Fruit fly (Drosophila melanogaster): ENCODE measurements around the gene Ada1-2.

DNA sequence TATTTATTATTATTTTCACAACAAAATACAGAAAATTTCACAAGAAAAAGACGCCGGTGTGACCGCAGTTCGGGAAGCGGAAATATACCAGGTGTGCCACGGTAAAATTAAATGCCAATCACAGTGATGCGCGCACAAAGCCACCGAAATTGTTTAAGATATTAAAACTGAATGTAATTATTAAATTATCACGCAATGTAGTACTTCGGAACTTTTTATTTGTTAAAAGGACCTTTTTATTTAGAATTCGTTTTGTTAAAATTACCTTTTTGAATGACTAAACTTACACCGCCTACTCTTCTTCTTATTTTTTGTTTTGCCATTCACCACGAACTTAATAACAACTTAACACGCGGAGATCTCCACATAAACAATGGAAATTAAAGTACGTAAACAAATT lies 4.8 kb upstream of the Ada1-2 start, which contains the start of the genes CG6686 and CG34163:
- TF ChIP-seq CG8478 (optimal IDR thresholded peaks at IDR 0.05) (no peak), CTCF (optimal IDR thresholded peaks at IDR 0.05) (no peak)
